Fruit fly (Drosophila melanogaster) whole organism, embryonic: ENCODE measurements around the gene CG10959.
A peak's percentile ranks its signal among the peaks of the same experiment; 100 is the strongest.

ENCODE experiments used
- CG12769 ChIP-seq: fragments of 200-800 bp; sonication (Bioruptor generic); optimal IDR thresholded peaks from 2 replicates; lab custom pipeline; 2019; ENCODE audit warnings: missing biosample characterization, mild to moderate bottlenecking, missing genetic modification characterization, moderate library complexity
- CG1602 ChIP-seq: fragments of 200-800 bp; sonication (Bioruptor generic); optimal IDR thresholded peaks from 3 replicates; lab custom pipeline; 2016; ENCODE audit warnings: missing biosample characterization, missing genetic modification characterization
- Dp ChIP-seq: fragments of 200-800 bp; sonication (Bioruptor generic); optimal IDR thresholded peaks from 2 replicates; lab custom pipeline; 2018; ENCODE audit warnings: missing biosample characterization, mild to moderate bottlenecking, missing genetic modification characterization, moderate library complexity
- Six4 ChIP-seq: fragments of 200-800 bp; sonication (Bioruptor generic); optimal IDR thresholded peaks from 2 replicates; lab custom pipeline; 2016; ENCODE audit warnings: missing biosample characterization, missing genetic modification characterization
- Ssrp ChIP-seq: fragments of 200-800 bp; sonication (Bioruptor generic); optimal IDR thresholded peaks from 2 replicates; lab custom pipeline; 2018; ENCODE audit warnings: missing biosample characterization, mild to moderate bottlenecking, missing genetic modification characterization, moderate library complexity
- ap ChIP-seq: fragments of 200-800 bp; sonication (Bioruptor generic); IDR thresholded peaks from 2 replicates; pipeline ENCODE4 v1.3.6; 2022; ENCODE audit warnings: missing biosample characterization, missing genetic modification characterization
- dmrt99B ChIP-seq: fragments of 200-800 bp; sonication (Bioruptor generic); optimal IDR thresholded peaks from 2 replicates; lab custom pipeline; 2018; ENCODE audit warnings: missing biosample characterization, mild to moderate bottlenecking, missing genetic modification characterization, moderate library complexity
- fu2 ChIP-seq: fragments of 200-800 bp; sonication (Bioruptor generic); optimal IDR thresholded peaks from 2 replicates; lab custom pipeline; 2016; ENCODE audit warnings: missing biosample characterization, missing genetic modification characterization
- sqz ChIP-seq: fragments of 200-800 bp; sonication (Bioruptor generic); optimal IDR thresholded peaks from 3 replicates; lab custom pipeline; 2018; ENCODE audit warnings: missing biosample characterization, mild to moderate bottlenecking, missing genetic modification characterization

- TF ChIP-seq Ssrp = peak; percentile 15
- no peak for TF ChIP-seq dmrt99B (tag; lab: Kevin White, UChicago)
- TF ChIP-seq CG12769 = no peak
- TF ChIP-seq Dp (GFP tag; lab: Kevin White, UChicago) = peak; percentile 31
- TF ChIP-seq ap = peak; percentile 39; the same call in 1 of the 2 replicates
- TF ChIP-seq Six4 (GFP tag; lab: Kevin White, UChicago) = peak; percentile 63
- peak; percentile 47 for TF ChIP-seq CG1602 (GFP tag; lab: Kevin White, UChicago)
- no peak for TF ChIP-seq fu2 (GFP tag; lab: Kevin White, UChicago)
- TF ChIP-seq sqz (GFP tag; lab: Kevin White, UChicago) = no peak
These were observed 16.8 kb upstream of the CG10959 start, which contains the start of gene CG10958 for dm6 chrX:8131693-8132313.
